Worm (Caenorhabditis elegans): Measurements from ENCODE around the gene rpl-9.

The rpl-9 gene

DNA sequence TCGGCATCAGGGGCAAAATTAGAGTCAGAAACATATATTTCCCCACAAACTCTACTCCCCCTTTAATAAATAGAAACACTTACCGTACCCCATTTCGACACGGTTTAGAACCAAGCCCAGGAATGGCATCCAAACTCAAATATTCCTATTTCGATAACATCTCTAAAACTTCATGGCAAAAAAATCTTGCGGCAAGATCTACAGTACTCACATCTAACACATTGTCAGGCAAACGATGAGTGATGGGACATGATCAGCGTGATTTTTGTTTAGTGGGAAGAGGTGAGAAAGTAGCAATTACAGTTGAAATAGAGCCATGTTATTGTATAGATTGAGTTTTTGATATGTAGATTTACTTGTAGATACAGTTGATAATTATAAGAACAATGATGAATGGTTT, 21.7 kb downstream of the rpl-9 start (continued):
- no peak for TF ChIP-seq dpl-1 (GFP tag; optimal IDR thresholded peaks at IDR 0.05)
- TF ChIP-seq mep-1 (tag; optimal IDR thresholded peaks at IDR 0.05): no peak
- TF ChIP-seq lsy-2 (tag; optimal IDR thresholded peaks at IDR 0.05): peak in 1 of 2 experiments; percentile 65

DNA sequence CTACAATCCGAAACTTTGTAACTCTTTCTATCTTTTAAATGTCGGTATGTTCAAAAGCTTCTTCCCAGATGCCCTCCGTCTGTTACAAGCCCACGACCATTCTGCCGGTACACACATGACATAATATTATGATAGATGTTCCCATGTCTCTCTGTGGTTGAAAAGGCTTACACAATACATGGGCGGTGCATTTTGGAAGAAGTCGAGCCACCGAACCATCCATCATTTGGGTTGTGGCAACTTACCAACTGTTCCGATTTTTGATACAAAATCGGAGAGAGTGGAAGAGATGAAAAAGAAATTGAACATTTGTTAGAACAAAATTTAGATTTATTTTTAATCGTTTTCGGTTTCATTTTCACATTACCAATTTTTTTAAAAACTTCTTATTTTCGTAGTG, 23.7 kb downstream of the rpl-9 start:
- TF ChIP-seq sup-37 (GFP tag; optimal IDR thresholded peaks at IDR 0.05) (no peak), dpl-1 (GFP tag; optimal IDR thresholded peaks at IDR 0.05) (no peak), snpc-4 (tag; optimal IDR thresholded peaks at IDR 0.05) (no peak), C16A3.4 (tag; optimal IDR thresholded peaks at IDR 0.05) (no peak), pag-3 (tag; optimal IDR thresholded peaks at IDR 0.05; ENCODE audit: borderline replicate concordance, insufficient read depth) (peak; percentile 52), elt-2 (tag; optimal IDR thresholded peaks at IDR 0.05) (no peak), rnt-1 (tag; optimal IDR thresholded peaks at IDR 0.05) (peak; percentile 20), sptf-1 (tag; optimal IDR thresholded peaks at IDR 0.05) (no peak), unc-98 (GFP tag; IDR thresholded peaks at IDR 0.05) (no peak), hlh-4 (tag; optimal IDR thresholded peaks at IDR 0.05) (no peak), jun-1 (tag; optimal IDR thresholded peaks at IDR 0.05) (no peak), skn-1 (tag; optimal IDR thresholded peaks at IDR 0.05) (no peak), ceh-82 (tag; optimal IDR thresholded peaks at IDR 0.05) (no peak), grh-1 (GFP tag; IDR thresholded peaks at IDR 0.05) (no peak), mab-9 (GFP tag; IDR thresholded peaks at IDR 0.05) (no peak), nhr-28 (tag; optimal IDR thresholded peaks at IDR 0.05) (no peak), F16B12.6 (tag; optimal IDR thresholded peaks at IDR 0.05) (no peak), elt-3 (tag; optimal IDR thresholded peaks at IDR 0.05) (no peak), C34B4.2 (tag; optimal IDR thresholded peaks at IDR 0.05) (no peak), nhr-47 (tag; optimal IDR thresholded peaks at IDR 0.05) (no peak), efl-1 (optimal IDR thresholded peaks at IDR 0.05) (no peak), efl-1 (GFP tag; optimal IDR thresholded peaks at IDR 0.05 in 1 of 2) (no peak), nhr-19 (GFP tag; conservative IDR thresholded peaks at IDR 0.05) (0 out of 2 replicates have a peak, but pooled peaks have one; percentile 9), egl-13 (tag; optimal IDR thresholded peaks at IDR 0.05) (no peak), lin-14 (GFP tag; optimal IDR thresholded peaks at IDR 0.05) (peak; percentile 75), dsc-1 (tag; optimal IDR thresholded peaks at IDR 0.05) (no peak), lin-15B (tag; optimal IDR thresholded peaks at IDR 0.05) (no peak), mef-2 (tag; optimal IDR thresholded peaks at IDR 0.05) (no peak), aha-1 (tag; optimal IDR thresholded peaks at IDR 0.05) (no peak), lin-39 (tag; optimal IDR thresholded peaks at IDR 0.05) (no peak), nhr-84 (tag; optimal IDR thresholded peaks at IDR 0.05) (no peak), lsy-2 (tag; optimal IDR thresholded peaks at IDR 0.05) (no peak), nhr-76 (tag; optimal IDR thresholded peaks at IDR 0.05) (no peak), ets-5 (GFP tag; IDR thresholded peaks at IDR 0.05) (no peak), C04F5.9 (tag; optimal IDR thresholded peaks at IDR 0.05) (no peak), nhr-71 (tag; optimal IDR thresholded peaks at IDR 0.05) (peak; percentile 30)

DNA sequence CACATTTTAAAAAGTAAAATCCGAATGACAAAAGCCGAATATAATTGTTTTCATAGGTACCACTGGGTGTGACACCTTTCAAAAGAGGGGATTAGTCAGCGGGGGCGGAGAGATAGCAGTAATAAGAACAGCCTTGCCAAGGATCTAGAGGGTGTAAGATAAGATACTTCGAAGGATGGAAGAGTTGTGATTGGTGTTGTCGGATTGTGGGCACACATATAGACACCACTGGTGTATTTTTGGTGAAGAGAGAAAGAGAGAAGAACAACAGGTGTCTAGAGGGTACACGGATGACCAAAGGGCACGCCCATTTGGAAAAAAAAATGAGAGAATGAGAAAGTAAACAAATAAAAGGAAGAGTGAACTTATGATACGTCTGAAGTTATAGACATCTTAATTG, 27.4 kb downstream of the rpl-9 start:
- TF ChIP-seq nhr-71 (tag; optimal IDR thresholded peaks at IDR 0.05) (peak; percentile 6), rnt-1 (tag; optimal IDR thresholded peaks at IDR 0.05) (peak; percentile 47), F16B12.6 (tag; optimal IDR thresholded peaks at IDR 0.05) (no peak), lin-14 (GFP tag; optimal IDR thresholded peaks at IDR 0.05) (peak; percentile 32), lsy-2 (tag; optimal IDR thresholded peaks at IDR 0.05) (peak in 1 of 2 experiments; percentile 15), Y116A8C.19 (tag; optimal IDR thresholded peaks at IDR 0.05; ENCODE audit: borderline replicate concordance) (no peak), snu-23 (GFP tag; optimal IDR thresholded peaks at IDR 0.05) (peak; percentile 3)

DNA sequence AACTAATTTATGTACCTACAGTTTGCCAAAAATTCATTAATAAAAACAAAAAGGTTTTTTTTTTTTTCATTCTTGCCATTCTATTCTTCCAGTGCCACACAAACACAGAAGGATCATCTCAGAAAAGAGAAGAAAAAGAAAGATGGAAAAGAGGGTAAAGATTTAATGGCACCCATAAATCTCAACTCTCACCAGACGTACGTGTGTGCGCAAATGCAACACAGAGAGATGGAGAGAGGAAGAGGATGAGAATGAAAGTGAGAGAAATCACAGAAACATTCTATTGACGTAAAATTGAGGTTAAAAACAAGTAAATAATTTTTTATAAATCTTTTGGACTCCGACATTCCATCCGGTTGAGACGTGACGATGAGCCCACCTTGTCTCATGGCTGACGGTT, 28.4 kb downstream of the rpl-9 start:
- TF ChIP-seq lsy-2 (tag; optimal IDR thresholded peaks at IDR 0.05) (peak; percentile 42 to 45), nhr-71 (tag; optimal IDR thresholded peaks at IDR 0.05) (peak; percentile 48), snu-23 (GFP tag; optimal IDR thresholded peaks at IDR 0.05) (peak; percentile 24), irx-1 (tag; optimal IDR thresholded peaks at IDR 0.05) (no peak), ama-1 (optimal IDR thresholded peaks at IDR 0.05) (no peak), tlp-1 (tag; optimal IDR thresholded peaks at IDR 0.05) (no peak), nhr-77 (tag; optimal IDR thresholded peaks at IDR 0.05) (no peak), unc-130 (tag; optimal IDR thresholded peaks at IDR 0.05) (peak; percentile 25), C04F5.9 (tag; optimal IDR thresholded peaks at IDR 0.05) (no peak), isw-1 (GFP tag; IDR thresholded peaks at IDR 0.05) (no peak), mep-1 (tag; optimal IDR thresholded peaks at IDR 0.05) (peak; percentile 35), grh-1 (GFP tag; IDR thresholded peaks at IDR 0.05) (no peak), nhr-85 (tag) (peak; percentile 76), rnt-1 (tag; optimal IDR thresholded peaks at IDR 0.05) (peak; percentile 50), blmp-1 (tag; optimal IDR thresholded peaks at IDR 0.05) (peak; percentile 88), efl-1 (optimal IDR thresholded peaks at IDR 0.05) (peak in 1 of 2 experiments; percentile 23), efl-1 (GFP tag; optimal IDR thresholded peaks at IDR 0.05 in 1 of 2) (peak in 1 of 2 experiments; percentile 70), dsc-1 (tag; optimal IDR thresholded peaks at IDR 0.05) (peak; percentile 16), egl-27 (tag; optimal IDR thresholded peaks at IDR 0.05) (no peak), pag-3 (tag; optimal IDR thresholded peaks at IDR 0.05; ENCODE audit: borderline replicate concordance, insufficient read depth) (peak; percentile 83)
